Fruit fly (Drosophila melanogaster): ENCODE measurements around the gene CG14451.

CG14451 gene

dm6 chr3L:22680932-22681331 lies 41.0 kb downstream of the CG14451 start:
- TF ChIP-seq usp (GFP tag; optimal IDR thresholded peaks at IDR 0.05) (no peak), pan (optimal IDR thresholded peaks at IDR 0.05) (no peak), psq (optimal IDR thresholded peaks at IDR 0.05) (no peak), CG8478 (optimal IDR thresholded peaks at IDR 0.05) (no peak), Dll (optimal IDR thresholded peaks at IDR 0.05) (no peak)

dm6 chr3L:22671699-22672276 lies 50.1 kb downstream of the CG14451 start:
- no peak for TF ChIP-seq usp (GFP tag; optimal IDR thresholded peaks at IDR 0.05)
- TF ChIP-seq EcR (GFP tag; optimal IDR thresholded peaks at IDR 0.05): no peak
- no peak for TF ChIP-seq psq (optimal IDR thresholded peaks at IDR 0.05)
- no peak for TF ChIP-seq CG8478 (optimal IDR thresholded peaks at IDR 0.05)
- no peak for TF ChIP-seq pan (optimal IDR thresholded peaks at IDR 0.05)
- no peak for TF ChIP-seq Dll (optimal IDR thresholded peaks at IDR 0.05)

All from whole organism.